Fruit fly (Drosophila melanogaster): Measurements from ENCODE around the gene ftz-f1.

DNA sequence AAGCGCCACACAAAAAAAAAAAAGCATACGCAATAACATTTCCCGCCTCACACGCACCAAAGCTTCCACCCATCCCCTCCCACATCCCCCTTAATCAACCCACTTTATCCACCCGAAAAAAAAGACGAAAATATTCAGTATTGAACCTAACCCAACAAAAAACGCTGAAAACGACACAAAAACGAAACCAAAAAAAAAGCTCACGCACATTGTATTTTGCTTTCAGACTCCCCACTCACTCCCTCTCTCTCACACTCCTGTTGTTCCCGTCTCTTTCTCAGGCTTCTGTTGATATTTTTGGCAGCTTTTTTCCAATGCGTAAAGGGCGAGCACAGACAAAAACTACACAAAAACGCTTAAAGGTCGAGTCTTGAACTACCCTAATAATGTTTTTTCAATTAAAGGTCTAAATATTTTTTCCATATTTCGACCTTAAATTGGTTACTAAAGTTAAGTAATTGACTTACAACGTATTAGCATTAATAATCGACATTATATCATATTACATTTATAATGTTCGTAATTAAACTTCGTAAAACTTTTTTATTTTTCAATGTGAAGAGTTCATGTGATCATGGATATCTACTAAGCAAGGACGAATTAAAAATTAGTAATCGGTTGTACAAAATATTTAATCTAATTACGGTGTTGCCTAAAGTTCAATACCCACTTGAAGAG lies 14.5 kb downstream of the ftz-f1 start:
- TF ChIP-seq h (optimal IDR thresholded peaks at IDR 0.05): no peak
- no peak for TF ChIP-seq psq (optimal IDR thresholded peaks at IDR 0.05)
- no peak for TF ChIP-seq ttk (optimal IDR thresholded peaks at IDR 0.05)
- no peak for TF ChIP-seq Sin3A (optimal IDR thresholded peaks at IDR 0.05)
- no peak for TF ChIP-seq insv (optimal IDR thresholded peaks at IDR 0.05)
